Fruit fly (Drosophila melanogaster) whole organism, embryonic: ENCODE measurements around the gene Blos4.

Experiments
- ATbp ChIP-seq: fragments of 200-800 bp; sonication (Bioruptor generic); optimal IDR thresholded peaks from 2 replicates; lab custom pipeline; 2017; ENCODE audit warnings: missing biosample characterization, mild to moderate bottlenecking, missing genetic modification characterization, missing genetic modification reagents
- Abd-B ChIP-seq: fragments of 200-800 bp; sonication (Bioruptor generic); optimal IDR thresholded peaks from 2 replicates; lab custom pipeline; 2018; ENCODE audit warnings: missing biosample characterization, mild to moderate bottlenecking, missing genetic modification characterization, moderate library complexity
- Adf1 ChIP-seq: fragments of 200-800 bp; sonication (Bioruptor generic); IDR thresholded peaks from 2 replicates; pipeline ENCODE4 v1.3.6; 2022; ENCODE audit warnings: missing biosample characterization, missing genetic modification characterization
- Atf-2 ChIP-seq: fragments of 200-800 bp; sonication (Bioruptor generic); optimal IDR thresholded peaks from 2 replicates; lab custom pipeline; 2016; ENCODE audit warnings: missing biosample characterization, missing genetic modification characterization
- Atf6 ChIP-seq: fragments of 200-800 bp; sonication (Bioruptor generic); IDR thresholded peaks from 2 replicates; pipeline ENCODE4 v1.3.6; 2022; ENCODE audit warnings: missing biosample characterization, missing genetic modification characterization
- BEAF-32 ChIP-seq: fragments of 200-800 bp; sonication (Bioruptor generic); optimal IDR thresholded peaks from 3 replicates; lab custom pipeline; 2017; ENCODE audit warnings: missing biosample characterization, missing genetic modification characterization, mild to moderate bottlenecking, moderate library complexity, missing genetic modification reagents
- Bdp1 ChIP-seq: fragments of 200-800 bp; sonication (Bioruptor generic); optimal IDR thresholded peaks from 3 replicates; lab custom pipeline; 2016; ENCODE audit warnings: missing biosample characterization, missing genetic modification characterization
- Bgb ChIP-seq: fragments of 200-800 bp; sonication (Bioruptor generic); IDR thresholded peaks from 2 replicates; pipeline ENCODE4 v1.3.6; 2022; ENCODE audit warnings: missing biosample characterization, missing genetic modification characterization; ENCODE audit not compliant: partially characterized antibody
- CG13287 ChIP-seq: fragments of 200-800 bp; sonication (Bioruptor generic); IDR thresholded peaks from 2 replicates; pipeline ENCODE4 v1.3.6; 2022; ENCODE audit warnings: missing biosample characterization, missing genetic modification characterization; ENCODE audit not compliant: partially characterized antibody
- CG13775 ChIP-seq: fragments of 200-800 bp; sonication (Bioruptor generic); optimal IDR thresholded peaks from 3 replicates; lab custom pipeline; 2017; ENCODE audit warnings: missing biosample characterization, mild to moderate bottlenecking, missing genetic modification characterization
- CG16779 ChIP-seq: fragments of 200-800 bp; sonication (Bioruptor generic); IDR thresholded peaks from 2 replicates; pipeline ENCODE4 v1.3.6; 2022; ENCODE audit warnings: missing biosample characterization, missing genetic modification characterization
- CG16813 ChIP-seq: fragments of 200-800 bp; sonication (Bioruptor generic); IDR thresholded peaks from 3 replicates; pipeline ENCODE4 v1.3.6; 2022; ENCODE audit warnings: missing biosample characterization, missing genetic modification characterization; ENCODE audit not compliant: partially characterized antibody
- CG2129 ChIP-seq: fragments of 200-800 bp; sonication (Bioruptor generic); IDR thresholded peaks from 2 replicates; pipeline ENCODE4 v1.3.6; 2022; ENCODE audit warnings: missing biosample characterization, missing genetic modification characterization; ENCODE audit not compliant: partially characterized antibody
- CG34224 ChIP-seq: fragments of 200-800 bp; sonication (Bioruptor generic); IDR thresholded peaks from 3 replicates; pipeline ENCODE4 v1.3.6; 2022; ENCODE audit warnings: missing biosample characterization, missing genetic modification characterization; ENCODE audit not compliant: partially characterized antibody
- CG34376 ChIP-seq: fragments of 200-800 bp; sonication (Bioruptor generic); optimal IDR thresholded peaks from 2 replicates; lab custom pipeline; 2018; ENCODE audit warnings: missing biosample characterization, mild to moderate bottlenecking, missing genetic modification characterization
- CG9876 ChIP-seq: fragments of 200-800 bp; sonication (Bioruptor generic); optimal IDR thresholded peaks from 2 replicates; lab custom pipeline; 2016; ENCODE audit warnings: missing biosample characterization, missing genetic modification characterization
- Dip2 ChIP-seq: fragments of 200-800 bp; sonication (Bioruptor generic); IDR thresholded peaks from 2 replicates; pipeline ENCODE4 v1.3.6; 2022; ENCODE audit warnings: missing biosample characterization, missing genetic modification characterization
- Dp ChIP-seq: fragments of 200-800 bp; sonication (Bioruptor generic); optimal IDR thresholded peaks from 2 replicates; lab custom pipeline; 2018; ENCODE audit warnings: missing biosample characterization, mild to moderate bottlenecking, missing genetic modification characterization, moderate library complexity
- Dref ChIP-seq: fragments of 200-800 bp; sonication (Bioruptor generic); IDR thresholded peaks from 2 replicates; pipeline ENCODE4 v1.3.6; 2022; ENCODE audit warnings: missing biosample characterization, missing genetic modification characterization
- E2f2 ChIP-seq: fragments of 200-800 bp; sonication (Bioruptor generic); IDR thresholded peaks from 2 replicates; pipeline ENCODE4 v1.3.6; 2022; ENCODE audit warnings: missing biosample characterization, missing genetic modification characterization
- Ets97D ChIP-seq: fragments of 200-800 bp; sonication (Bioruptor generic); optimal IDR thresholded peaks from 3 replicates; lab custom pipeline; 2016; ENCODE audit warnings: missing biosample characterization, missing genetic modification characterization
- Hsf ChIP-seq: fragments of 200-800 bp; sonication (Bioruptor generic); optimal IDR thresholded peaks from 3 replicates; lab custom pipeline; 2016; ENCODE audit warnings: missing biosample characterization, missing genetic modification characterization
- Lim3 ChIP-seq: fragments of 200-800 bp; sonication (Bioruptor generic); IDR thresholded peaks from 2 replicates; pipeline ENCODE4 v1.3.6; 2022; ENCODE audit warnings: missing biosample characterization, missing genetic modification characterization
- Lpt ChIP-seq: fragments of >200 bp; optimal IDR thresholded peaks from 2 replicates; lab custom pipeline; 2018; ENCODE audit warnings: missing biosample characterization, missing genetic modification characterization
- Pdp1 ChIP-seq, 2 experiments: fragments of 200-800 bp; sonication (Bioruptor generic); optimal IDR thresholded peaks; 3 replicates each; lab custom pipeline; 2016; ENCODE audit warnings: missing biosample characterization in 2 of 2, missing genetic modification characterization in 2 of 2, mild to moderate bottlenecking in 1 of 2, moderate library complexity in 1 of 2
- Scr ChIP-seq: fragments of 200-800 bp; sonication (Bioruptor generic); IDR thresholded peaks from 2 replicates; pipeline ENCODE4 v1.3.6; 2022; ENCODE audit warnings: missing biosample characterization, missing genetic modification characterization; ENCODE audit not compliant: partially characterized antibody
- amos ChIP-seq: fragments of 200-800 bp; sonication (Bioruptor generic); IDR thresholded peaks from 2 replicates; pipeline ENCODE4 v1.3.6; 2022; ENCODE audit warnings: missing biosample characterization, missing genetic modification characterization; ENCODE audit not compliant: partially characterized antibody
- ato ChIP-seq: fragments of 200-800 bp; sonication (Bioruptor generic); IDR thresholded peaks from 2 replicates; pipeline ENCODE4 v1.3.6; 2022; ENCODE audit warnings: missing biosample characterization, missing genetic modification characterization; ENCODE audit not compliant: partially characterized antibody
- cg ChIP-seq: fragments of 200-800 bp; sonication (Bioruptor generic); optimal IDR thresholded peaks from 3 replicates; lab custom pipeline; 2019; ENCODE audit warnings: missing biosample characterization, mild to moderate bottlenecking, missing genetic modification characterization, moderate library complexity
- gem ChIP-seq: fragments of 200-800 bp; sonication (Bioruptor generic); optimal IDR thresholded peaks from 2 replicates; lab custom pipeline; 2019; ENCODE audit warnings: missing biosample characterization, mild to moderate bottlenecking, missing genetic modification characterization, moderate library complexity
- hbn ChIP-seq: fragments of 200-800 bp; sonication (Bioruptor generic); IDR thresholded peaks from 2 replicates; pipeline ENCODE4 v1.3.6; 2022; ENCODE audit warnings: missing biosample characterization, missing genetic modification characterization; ENCODE audit not compliant: partially characterized antibody
- kah ChIP-seq: fragments of 200-800 bp; sonication (Bioruptor generic); optimal IDR thresholded peaks from 2 replicates; lab custom pipeline; 2018; ENCODE audit warnings: missing biosample characterization, mild to moderate bottlenecking, missing genetic modification characterization
- lmd ChIP-seq: fragments of 200-800 bp; sonication (Bioruptor generic); IDR thresholded peaks from 2 replicates; pipeline ENCODE4 v1.3.6; 2022; ENCODE audit warnings: missing biosample characterization, missing genetic modification characterization
- row ChIP-seq: fragments of 200-800 bp; sonication (Bioruptor generic); IDR thresholded peaks from 3 replicates; pipeline ENCODE4 v1.3.6; 2022; ENCODE audit warnings: missing biosample characterization, missing genetic modification characterization
- sna ChIP-seq: fragments of 200-800 bp; sonication (Bioruptor generic); IDR thresholded peaks from 2 replicates; pipeline ENCODE4 v1.3.6; 2022; ENCODE audit warnings: missing biosample characterization, missing genetic modification characterization; ENCODE audit not compliant: partially characterized antibody
- stwl ChIP-seq: fragments of 200-800 bp; sonication (Bioruptor generic); optimal IDR thresholded peaks from 3 replicates; lab custom pipeline; 2018; ENCODE audit warnings: missing biosample characterization, mild to moderate bottlenecking, missing genetic modification characterization, moderate library complexity
- tna ChIP-seq: fragments of 200-800 bp; sonication (Bioruptor generic); IDR thresholded peaks from 2 replicates; pipeline ENCODE4 v1.3.6; 2022; ENCODE audit warnings: missing biosample characterization, missing genetic modification characterization; ENCODE audit not compliant: partially characterized antibody
- twi ChIP-seq: fragments of 200-800 bp; optimal IDR thresholded peaks from 2 replicates; lab custom pipeline; 2019; ENCODE audit warnings: missing biosample characterization, mild to moderate bottlenecking, missing genetic modification characterization, moderate library complexity
- vnd ChIP-seq: fragments of 200-800 bp; sonication (Bioruptor generic); IDR thresholded peaks from 3 replicates; pipeline ENCODE4 v1.3.6; 2022; ENCODE audit warnings: missing biosample characterization, missing genetic modification characterization; ENCODE audit not compliant: partially characterized antibody

The Blos4 gene

dm6 chr3L:10876036-10876435, 2.8 kb upstream of the Blos4 start:
- TF ChIP-seq stwl = peak; percentile 10
- TF ChIP-seq Atf6 (GFP tag; lab: Robert Waterston, UW) = no peak
- no peak for TF ChIP-seq CG9876 (GFP tag; lab: Kevin White, UChicago)
- peak; percentile 58; the same call in 2 of the 3 replicates for TF ChIP-seq CG34224
- TF ChIP-seq CG13287 (GFP tag; lab: Robert Waterston, UW) = peak; percentile 46; the same call in 1 of the 2 replicates
- TF ChIP-seq twi (tag; lab: Kevin White, UChicago) = no peak
- TF ChIP-seq BEAF-32 (GFP tag; lab: Kevin White, UChicago) = peak; percentile 27
- TF ChIP-seq Ets97D = no peak
- TF ChIP-seq vnd (GFP tag; lab: Robert Waterston, UW) = peak; percentile 36; the same call in 2 of the 3 replicates
- peak; percentile 34 for TF ChIP-seq Dp (GFP tag; lab: Kevin White, UChicago)
- no peak for TF ChIP-seq CG16779
- TF ChIP-seq CG16813 = peak; percentile 55; the same call in 2 of the 3 replicates
- peak in 1 of 2 experiments; percentile 19 for TF ChIP-seq Pdp1 (GFP tag; optimal IDR thresholded peaks at IDR 0.05; lab: Kevin White, UChicago)
- no peak for TF ChIP-seq Hsf (GFP tag; lab: Kevin White, UChicago)
- TF ChIP-seq hbn (GFP tag; lab: Robert Waterston, UW) = peak; percentile 21; the same call in 1 of the 2 replicates
- no peak for TF ChIP-seq Abd-B
- TF ChIP-seq E2f2 = peak; percentile 66
- no peak for TF ChIP-seq lmd
- TF ChIP-seq Atf-2 (GFP tag; lab: Kevin White, UChicago) = no peak
- TF ChIP-seq CG13775 (GFP tag; lab: Kevin White, UChicago) = no peak
- TF ChIP-seq gem (tag; lab: Kevin White, UChicago) = no peak
- TF ChIP-seq Lpt (GFP tag; lab: Kevin White, UChicago) = no peak
- peak; percentile 44; the same call in 1 of the 2 replicates for TF ChIP-seq sna (GFP tag; lab: Robert Waterston, UW)
- peak; percentile 33; the same call in 1 of the 2 replicates for TF ChIP-seq amos (GFP tag; lab: Robert Waterston, UW)
- no peak for TF ChIP-seq cg (GFP tag; lab: Kevin White, UChicago)
- no peak for TF ChIP-seq kah
- TF ChIP-seq Dref (GFP tag; lab: Robert Waterston, UW) = peak; percentile 27; the same call in 1 of the 2 replicates
- TF ChIP-seq row (GFP tag; lab: Robert Waterston, UW) = no peak
- TF ChIP-seq tna (GFP tag; lab: Robert Waterston, UW) = peak; percentile 96
- TF ChIP-seq Scr = 0 out of 2 replicates have a peak, but pooled peaks have one; percentile 13
- TF ChIP-seq ATbp = no peak
- no peak for TF ChIP-seq Bdp1
- no peak for TF ChIP-seq Dip2 (GFP tag; lab: Robert Waterston, UW)
- 0 out of 2 replicates have a peak, but pooled peaks have one; percentile 22 for TF ChIP-seq Bgb (GFP tag; lab: Robert Waterston, UW)
- no peak for TF ChIP-seq Lim3 (GFP tag; lab: Robert Waterston, UW)
- no peak for TF ChIP-seq CG34376 (GFP tag; lab: Kevin White, UChicago)
- TF ChIP-seq Adf1 (GFP tag; lab: Robert Waterston, UW) = no peak
- TF ChIP-seq CG2129 (GFP tag; lab: Robert Waterston, UW) = no peak
- peak; percentile 24; the same call in 1 of the 2 replicates for TF ChIP-seq ato (GFP tag; lab: Robert Waterston, UW)
